Fruit fly (Drosophila melanogaster) whole organism, embryonic: Measurements from ENCODE around the gene CG31287.

Source experiments
- Adf1 ChIP-seq: fragments of 200-800 bp; sonication (Bioruptor generic); IDR thresholded peaks from 2 replicates; pipeline ENCODE4 v1.3.6; 2022; ENCODE audit warnings: missing biosample characterization, missing genetic modification characterization
- Antp ChIP-seq: fragments of 200-800 bp; sonication (Bioruptor generic); optimal IDR thresholded peaks from 3 replicates; lab custom pipeline; 2016; ENCODE audit warnings: missing biosample characterization, missing genetic modification characterization
- Blimp-1 ChIP-seq: fragments of 200-800 bp; sonication (Bioruptor generic); optimal IDR thresholded peaks from 3 replicates; lab custom pipeline; 2018; ENCODE audit warnings: missing biosample characterization, missing genetic modification characterization, mild to moderate bottlenecking, moderate library complexity, missing genetic modification reagents
- BtbVII ChIP-seq: fragments of 200-800 bp; sonication (Bioruptor generic); optimal IDR thresholded peaks from 3 replicates; lab custom pipeline; 2017; ENCODE audit warnings: missing biosample characterization, mild to moderate bottlenecking, missing genetic modification characterization
- CG11093 ChIP-seq: fragments of 200-800 bp; sonication (Bioruptor generic); IDR thresholded peaks from 3 replicates; pipeline ENCODE4 v1.3.6; 2022; ENCODE audit warnings: missing biosample characterization, missing genetic modification characterization
- CG11398 ChIP-seq: fragments of 200-800 bp; sonication (Bioruptor generic); optimal IDR thresholded peaks from 2 replicates; lab custom pipeline; 2016; ENCODE audit warnings: missing biosample characterization, missing genetic modification characterization
- CG11696 ChIP-seq: fragments of 200-800 bp; sonication (Bioruptor generic); IDR thresholded peaks from 2 replicates; pipeline ENCODE4 v1.3.6; 2022; ENCODE audit warnings: missing biosample characterization, missing genetic modification characterization
- CG12155 ChIP-seq: fragments of 200-800 bp; sonication (Bioruptor generic); optimal IDR thresholded peaks from 3 replicates; lab custom pipeline; 2016; ENCODE audit warnings: missing biosample characterization, missing genetic modification characterization
- CG15011 ChIP-seq: fragments of 200-800 bp; sonication (Bioruptor generic); optimal IDR thresholded peaks from 3 replicates; lab custom pipeline; 2018; ENCODE audit warnings: missing biosample characterization, mild to moderate bottlenecking, missing genetic modification characterization
- CG15514 ChIP-seq: fragments of 200-800 bp; sonication (Bioruptor generic); optimal IDR thresholded peaks from 3 replicates; lab custom pipeline; 2017; ENCODE audit warnings: missing biosample characterization, missing genetic modification characterization, mild to moderate bottlenecking, moderate library complexity, missing genetic modification reagents
- CG1832 ChIP-seq: fragments of 200-800 bp; sonication (Bioruptor generic); optimal IDR thresholded peaks from 2 replicates; lab custom pipeline; 2017; ENCODE audit warnings: missing biosample characterization, mild to moderate bottlenecking, missing genetic modification characterization, inconsistent platforms
- CG18619 ChIP-seq: fragments of 200-800 bp; sonication (Bioruptor generic); optimal IDR thresholded peaks from 3 replicates; lab custom pipeline; 2017; ENCODE audit warnings: missing biosample characterization, mild to moderate bottlenecking, missing genetic modification characterization
- CG2875 ChIP-seq: fragments of 200-800 bp; sonication (Bioruptor generic); optimal IDR thresholded peaks from 2 replicates; lab custom pipeline; 2017; ENCODE audit warnings: missing biosample characterization, mild to moderate bottlenecking, missing genetic modification characterization, missing genetic modification reagents
- CG2889 ChIP-seq: fragments of 200-800 bp; sonication (Bioruptor generic); IDR thresholded peaks from 3 replicates; pipeline ENCODE4 v1.3.6; 2022; ENCODE audit warnings: missing biosample characterization, missing genetic modification characterization
- CG32767 ChIP-seq: fragments of 200-800 bp; sonication (Bioruptor generic); IDR thresholded peaks from 2 replicates; pipeline ENCODE4 v1.3.6; 2022; ENCODE audit warnings: missing biosample characterization, missing genetic modification characterization
- CG6254 ChIP-seq: fragments of 200-800 bp; sonication (Bioruptor generic); optimal IDR thresholded peaks from 3 replicates; lab custom pipeline; 2017; ENCODE audit warnings: mild to moderate bottlenecking, missing biosample characterization, missing genetic modification reagents, missing genetic modification characterization
- CG6813 ChIP-seq: fragments of 200-800 bp; sonication (Bioruptor generic); optimal IDR thresholded peaks from 2 replicates; lab custom pipeline; 2017; ENCODE audit warnings: missing biosample characterization, missing genetic modification characterization, mild to moderate bottlenecking, moderate library complexity, missing genetic modification reagents
- CG8924 ChIP-seq: fragments of 200-800 bp; optimal IDR thresholded peaks from 3 replicates; lab custom pipeline; 2019; ENCODE audit warnings: missing biosample characterization, mild to moderate bottlenecking, missing genetic modification characterization, moderate library complexity
- HLH4C ChIP-seq: fragments of 200-800 bp; sonication (Bioruptor generic); IDR thresholded peaks from 3 replicates; pipeline ENCODE4 v1.3.6; 2022; ENCODE audit warnings: missing biosample characterization, missing genetic modification characterization; ENCODE audit not compliant: partially characterized antibody
- HmgZ ChIP-seq: fragments of 200-800 bp; sonication (Bioruptor generic); optimal IDR thresholded peaks from 2 replicates; lab custom pipeline; 2018; ENCODE audit warnings: missing biosample characterization, mild to moderate bottlenecking, missing genetic modification characterization
- Lhr ChIP-seq: fragments of 200-800 bp; sonication (Bioruptor generic); optimal IDR thresholded peaks from 3 replicates; lab custom pipeline; 2017; ENCODE audit warnings: mild to moderate bottlenecking, missing biosample characterization, missing genetic modification reagents, missing genetic modification characterization
- MBD-R2 ChIP-seq: fragments of 200-800 bp; sonication (Bioruptor generic); IDR thresholded peaks from 2 replicates; pipeline ENCODE4 v1.3.6; 2022; ENCODE audit warnings: missing biosample characterization, missing genetic modification characterization
- Myb ChIP-seq: fragments of 200-800 bp; sonication (Bioruptor generic); optimal IDR thresholded peaks from 2 replicates; lab custom pipeline; 2016; ENCODE audit warnings: missing biosample characterization, missing genetic modification characterization
- NC2α ChIP-seq: fragments of 200-800 bp; sonication (Bioruptor generic); optimal IDR thresholded peaks from 2 replicates; lab custom pipeline; 2016; ENCODE audit warnings: missing biosample characterization, missing genetic modification characterization
- NfI ChIP-seq: fragments of 200-800 bp; sonication (Bioruptor generic); optimal IDR thresholded peaks from 3 replicates; lab custom pipeline; 2018; ENCODE audit warnings: missing biosample characterization, mild to moderate bottlenecking, missing genetic modification characterization, moderate library complexity
- Ravus ChIP-seq: fragments of 200-800 bp; sonication (Bioruptor generic); IDR thresholded peaks from 2 replicates; pipeline ENCODE4 v1.3.6; 2022; ENCODE audit warnings: missing biosample characterization, missing genetic modification characterization
- Scr ChIP-seq: fragments of 200-800 bp; sonication (Bioruptor generic); IDR thresholded peaks from 2 replicates; pipeline ENCODE4 v1.3.6; 2022; ENCODE audit warnings: missing biosample characterization, missing genetic modification characterization; ENCODE audit not compliant: partially characterized antibody
- al ChIP-seq: fragments of 200-800 bp; sonication (Bioruptor generic); IDR thresholded peaks from 2 replicates; pipeline ENCODE4 v1.3.6; 2022; ENCODE audit warnings: missing biosample characterization, missing genetic modification characterization
- bbx ChIP-seq: fragments of 200-800 bp; sonication (Bioruptor generic); IDR thresholded peaks from 2 replicates; pipeline ENCODE4 v1.3.6; 2022; ENCODE audit warnings: missing biosample characterization, missing genetic modification characterization; ENCODE audit not compliant: partially characterized antibody
- bigmax ChIP-seq: fragments of 200-800 bp; sonication (Bioruptor generic); optimal IDR thresholded peaks from 2 replicates; lab custom pipeline; 2018; ENCODE audit warnings: missing biosample characterization, mild to moderate bottlenecking, missing genetic modification characterization
- ewg ChIP-seq: fragments of 200-800 bp; sonication (Bioruptor generic); optimal IDR thresholded peaks from 3 replicates; lab custom pipeline; 2017; ENCODE audit warnings: mild to moderate bottlenecking, missing biosample characterization, missing genetic modification reagents, missing genetic modification characterization
- gcm ChIP-seq: fragments of 200-800 bp; sonication (Bioruptor generic); optimal IDR thresholded peaks from 2 replicates; lab custom pipeline; 2019; ENCODE audit warnings: missing biosample characterization, mild to moderate bottlenecking, missing genetic modification characterization, moderate library complexity
- grau ChIP-seq: fragments of 200-800 bp; optimal IDR thresholded peaks from 3 replicates; lab custom pipeline; 2019; ENCODE audit warnings: missing biosample characterization, mild to moderate bottlenecking, missing genetic modification characterization, moderate library complexity
- hb ChIP-seq: fragments of 200-800 bp; sonication (Bioruptor generic); IDR thresholded peaks from 3 replicates; pipeline ENCODE4 v1.3.6; 2022; ENCODE audit warnings: missing biosample characterization, missing genetic modification characterization; ENCODE audit not compliant: partially characterized antibody
- insv ChIP-seq, 2 experiments: fragments of 200-800 bp; sonication (Bioruptor generic); optimal IDR thresholded peaks; 3 replicates each; lab custom pipeline; 2016 to 2018; ENCODE audit warnings: missing biosample characterization in 2 of 2, missing genetic modification characterization in 2 of 2
- klu ChIP-seq: fragments of 200-800 bp; sonication (Bioruptor generic); IDR thresholded peaks from 2 replicates; pipeline ENCODE4 v1.3.6; 2022; ENCODE audit warnings: missing biosample characterization, missing genetic modification characterization
- maf-S ChIP-seq: fragments of 200-800 bp; sonication (Bioruptor generic); optimal IDR thresholded peaks from 2 replicates; lab custom pipeline; 2016; ENCODE audit warnings: missing biosample characterization, missing genetic modification characterization
- mld ChIP-seq: fragments of 200-800 bp; sonication (Bioruptor generic); IDR thresholded peaks from 3 replicates; pipeline ENCODE4 v1.3.6; 2022; ENCODE audit warnings: missing biosample characterization, missing genetic modification characterization; ENCODE audit not compliant: partially characterized antibody
- nmo ChIP-seq: fragments of 200-800 bp; sonication (Bioruptor generic); optimal IDR thresholded peaks from 2 replicates; lab custom pipeline; 2018; ENCODE audit warnings: missing biosample characterization, mild to moderate bottlenecking, missing genetic modification characterization, moderate library complexity
- peb ChIP-seq: fragments of 200-800 bp; sonication (Bioruptor generic); IDR thresholded peaks from 2 replicates; pipeline ENCODE4 v1.3.6; 2022; ENCODE audit warnings: missing biosample characterization, missing genetic modification characterization
- pho ChIP-seq: fragments of 200-800 bp; sonication (Bioruptor generic); optimal IDR thresholded peaks from 2 replicates; lab custom pipeline; 2016; ENCODE audit warnings: missing biosample characterization, missing genetic modification characterization
- sd ChIP-seq: fragments of 200-800 bp; sonication (Bioruptor generic); optimal IDR thresholded peaks from 3 replicates; lab custom pipeline; 2018; ENCODE audit warnings: missing biosample characterization, mild to moderate bottlenecking, missing genetic modification characterization, moderate library complexity
- sima ChIP-seq: fragments of 200-800 bp; sonication (Bioruptor generic); optimal IDR thresholded peaks from 2 replicates; lab custom pipeline; 2016; ENCODE audit warnings: missing biosample characterization, missing genetic modification characterization
- sisA ChIP-seq: fragments of 200-800 bp; sonication (Bioruptor generic); IDR thresholded peaks from 2 replicates; pipeline ENCODE4 v1.3.6; 2022; ENCODE audit warnings: missing biosample characterization, missing genetic modification characterization
- tin ChIP-seq: fragments of 200-800 bp; sonication (Bioruptor generic); optimal IDR thresholded peaks from 3 replicates; lab custom pipeline; 2016; ENCODE audit warnings: missing biosample characterization, missing genetic modification characterization
- tx ChIP-seq: fragments of 200-800 bp; sonication (Bioruptor generic); optimal IDR thresholded peaks from 2 replicates; lab custom pipeline; 2016; ENCODE audit warnings: missing biosample characterization, missing genetic modification characterization
- vfl ChIP-seq: fragments of 200-800 bp; sonication (Bioruptor generic); optimal IDR thresholded peaks from 2 replicates; lab custom pipeline; 2016; ENCODE audit warnings: missing biosample characterization, missing genetic modification characterization
- vnd ChIP-seq: fragments of 200-800 bp; sonication (Bioruptor generic); IDR thresholded peaks from 3 replicates; pipeline ENCODE4 v1.3.6; 2022; ENCODE audit warnings: missing biosample characterization, missing genetic modification characterization; ENCODE audit not compliant: partially characterized antibody
- zf30C ChIP-seq: fragments of 200-800 bp; sonication (Bioruptor generic); optimal IDR thresholded peaks from 3 replicates; lab custom pipeline; 2018; ENCODE audit warnings: missing biosample characterization, mild to moderate bottlenecking, missing genetic modification characterization

The CG31287 gene

dm6 chr3R:16209714-16210553 is 6.8 kb downstream of the CG31287 start (continued):
- TF ChIP-seq CG12155 (no peak), bigmax (GFP tag; lab: Kevin White, UChicago) (no peak), pho (no peak), bbx (GFP tag; lab: Robert Waterston, UW) (no peak), CG11093 (no peak), CG11696 (GFP tag; lab: Robert Waterston, UW) (no peak), MBD-R2 (GFP tag; lab: Robert Waterston, UW) (no peak), sisA (GFP tag; lab: Robert Waterston, UW) (no peak), mld (GFP tag; lab: Robert Waterston, UW) (no peak), al (GFP tag; lab: Robert Waterston, UW) (no peak), NC2α (GFP tag; lab: Kevin White, UChicago) (no peak), CG6254 (GFP tag; lab: Kevin White, UChicago) (no peak), BtbVII (GFP tag; lab: Kevin White, UChicago) (peak; percentile 37), CG6813 (GFP tag; lab: Kevin White, UChicago) (peak; percentile 16), CG15514 (no peak), Scr (GFP tag; lab: Robert Waterston, UW) (no peak), NfI (peak; percentile 11), sima (GFP tag; lab: Kevin White, UChicago) (no peak), ewg (no peak), vfl (GFP tag; lab: Kevin White, UChicago) (no peak), CG1832 (no peak), CG8924 (tag; lab: Kevin White, UChicago) (peak; percentile 9), CG2889 (GFP tag; lab: Robert Waterston, UW) (0 out of 3 replicates have a peak, but pooled peaks have one; percentile 39), gcm (GFP tag; lab: Kevin White, UChicago) (no peak), Blimp-1 (no peak), peb (no peak), vnd (no peak), maf-S (GFP tag; lab: Kevin White, UChicago) (no peak), Ravus (GFP tag; lab: Robert Waterston, UW) (no peak), CG32767 (GFP tag; lab: Robert Waterston, UW) (no peak; the same call in 1 of the 2 replicates), Myb (no peak), grau (tag; lab: Kevin White, UChicago) (peak; percentile 52), Lhr (no peak), insv (GFP tag; optimal IDR thresholded peaks at IDR 0.05; lab: Kevin White, UChicago) (no peak), CG15011 (GFP tag; lab: Kevin White, UChicago) (no peak), CG2875 (no peak), CG18619 (GFP tag; lab: Kevin White, UChicago) (peak; percentile 55), tin (GFP tag; lab: Kevin White, UChicago) (no peak), zf30C (GFP tag; lab: Kevin White, UChicago) (no peak), nmo (GFP tag; lab: Kevin White, UChicago) (peak; percentile 8), CG11398 (GFP tag; lab: Kevin White, UChicago) (no peak), hb (GFP tag; lab: Robert Waterston, UW) (no peak), sd (tag; lab: Kevin White, UChicago) (no peak), tx (GFP tag; lab: Kevin White, UChicago) (no peak), klu (GFP tag; lab: Robert Waterston, UW) (no peak), HmgZ (tag; lab: Kevin White, UChicago) (no peak), Adf1 (no peak), HLH4C (GFP tag; lab: Robert Waterston, UW) (no peak), Antp (GFP tag; lab: Kevin White, UChicago) (no peak)
